Worm (Caenorhabditis elegans) whole organism, L1 larva: ENCODE results near the gene F08G12.11.
A peak's percentile ranks its signal among the peaks of the same experiment; 100 is the strongest.

ENCODE experiments used
- C04F5.9 ChIP-seq: sonication (generic microtip); optimal IDR thresholded peaks from 2 replicates; lab custom pipeline; 2016; ENCODE audit warnings: missing genetic modification characterization, missing compliant biosample characterization
- C34B4.2 ChIP-seq: sonication (generic microtip); optimal IDR thresholded peaks from 2 replicates; lab custom pipeline; 2017; ENCODE audit warnings: mild to moderate bottlenecking, missing genetic modification characterization, missing compliant biosample characterization
- F16B12.6 ChIP-seq: fragments of 150-350 bp; optimal IDR thresholded peaks from 2 replicates; lab custom pipeline; 2014; ENCODE audit warnings: missing biosample characterization, missing genetic modification characterization
- aha-1 ChIP-seq: fragments of 150-350 bp; optimal IDR thresholded peaks from 2 replicates; lab custom pipeline; 2014; ENCODE audit warnings: missing biosample characterization, missing genetic modification characterization
- alr-1 ChIP-seq: fragments of 200-800 bp; sonication (Bioruptor generic); optimal IDR thresholded peaks from 2 replicates; lab custom pipeline; 2018; ENCODE audit warnings: borderline replicate concordance, mild to moderate bottlenecking, missing genetic modification characterization, missing compliant biosample characterization
- aly-2 ChIP-seq: fragments of 150-350 bp; optimal IDR thresholded peaks from 2 replicates; lab custom pipeline; 2014; ENCODE audit warnings: missing biosample characterization, missing genetic modification characterization
- blmp-1 ChIP-seq: fragments of 150-350 bp; optimal IDR thresholded peaks from 2 replicates; lab custom pipeline; 2014; ENCODE audit warnings: missing biosample characterization, missing genetic modification characterization
- ceh-63 ChIP-seq: fragments of 200-800 bp; sonication (Bioruptor generic); optimal IDR thresholded peaks from 2 replicates; lab custom pipeline; 2018; ENCODE audit warnings: mild to moderate bottlenecking, missing genetic modification characterization, missing compliant biosample characterization
- ceh-8 ChIP-seq: fragments of 200-800 bp; sonication (Bioruptor generic); optimal IDR thresholded peaks from 2 replicates; lab custom pipeline; 2018; ENCODE audit warnings: mild to moderate bottlenecking, missing genetic modification characterization, moderate library complexity, missing compliant biosample characterization
- ceh-82 ChIP-seq, 3 experiments: fragments of 150-350 bp in 1 of 3; sonication (generic microtip) in 2 of 3; optimal IDR thresholded peaks; 2 replicates each; lab custom pipeline; 2014 to 2017; ENCODE audit warnings: missing biosample characterization in 3 of 3, missing genetic modification characterization in 3 of 3
- ceh-88 ChIP-seq: fragments of 200-800 bp; sonication (Bioruptor generic); IDR thresholded peaks from 2 replicates; pipeline ENCODE4 v1.3.6; 2022; ENCODE audit warnings: missing genetic modification characterization, missing compliant biosample characterization
- dsc-1 ChIP-seq: sonication (generic microtip); optimal IDR thresholded peaks from 2 replicates; lab custom pipeline; 2016; ENCODE audit warnings: mild to moderate bottlenecking, missing genetic modification characterization, missing compliant biosample characterization
- efl-1 ChIP-seq, 4 experiments: fragments of 150-350 bp; optimal IDR thresholded peaks in 3 of 4; peaks in 1 of 4; 1 replicate in 1 of 4; 2 replicates in 3 of 4; lab custom pipeline; 2014; ENCODE audit warnings: missing biosample characterization in 2 of 4, missing genetic modification characterization in 2 of 4, missing genetic modification reagents in 2 of 4
- egl-27 ChIP-seq, 2 experiments: fragments of 150-350 bp in 1 of 2; sonication (generic microtip); optimal IDR thresholded peaks; 3 replicates each; lab custom pipeline; 2017 to 2018; ENCODE audit warnings: missing biosample characterization in 2 of 2, missing genetic modification characterization in 2 of 2, missing genetic modification reagents in 2 of 2
- elt-2 ChIP-seq: sonication (generic microtip); optimal IDR thresholded peaks from 2 replicates; lab custom pipeline; 2016; ENCODE audit warnings: missing genetic modification characterization, mild to moderate bottlenecking, inconsistent platforms, missing compliant biosample characterization, missing genetic modification reagents
- fkh-8 ChIP-seq: sonication (generic microtip); optimal IDR thresholded peaks from 2 replicates; lab custom pipeline; 2016; ENCODE audit warnings: mild to moderate bottlenecking, missing genetic modification characterization, missing compliant biosample characterization
- fos-1 ChIP-seq: fragments of 150-350 bp; optimal IDR thresholded peaks from 2 replicates; lab custom pipeline; 2014; ENCODE audit warnings: missing biosample characterization, missing genetic modification characterization
- hlh-17 ChIP-seq: fragments of 200-800 bp; sonication (Bioruptor generic); optimal IDR thresholded peaks from 2 replicates; lab custom pipeline; 2018; ENCODE audit warnings: missing genetic modification characterization, mild to moderate bottlenecking, missing compliant biosample characterization, moderate library complexity, borderline replicate concordance
- isw-1 ChIP-seq: fragments of 200-800 bp; sonication (Bioruptor generic); IDR thresholded peaks from 2 replicates; pipeline ENCODE4 v1.3.6; 2022; ENCODE audit warnings: missing genetic modification characterization, missing compliant biosample characterization
- jun-1 ChIP-seq: fragments of 150-350 bp; optimal IDR thresholded peaks from 2 replicates; lab custom pipeline; 2014; ENCODE audit warnings: missing biosample characterization, missing genetic modification reagents, missing genetic modification characterization
- lin-13 ChIP-seq: fragments of 150-350 bp; optimal IDR thresholded peaks from 2 replicates; lab custom pipeline; 2014; ENCODE audit warnings: missing biosample characterization, missing genetic modification reagents, missing genetic modification characterization
- lin-14 ChIP-seq: fragments of 200-800 bp; sonication (Bioruptor generic); optimal IDR thresholded peaks from 2 replicates; lab custom pipeline; 2018; ENCODE audit warnings: mild to moderate bottlenecking, missing genetic modification characterization, moderate library complexity, missing compliant biosample characterization
- lin-15B ChIP-seq: fragments of 150-350 bp; sonication (generic microtip); optimal IDR thresholded peaks from 3 replicates; lab custom pipeline; 2014; ENCODE audit warnings: missing biosample characterization, missing genetic modification characterization
- lin-39 ChIP-seq: fragments of 150-350 bp; optimal IDR thresholded peaks from 2 replicates; lab custom pipeline; 2014; ENCODE audit warnings: missing biosample characterization, missing genetic modification reagents, missing genetic modification characterization
- lir-3 ChIP-seq: sonication (generic microtip); optimal IDR thresholded peaks from 2 replicates; lab custom pipeline; 2016; ENCODE audit warnings: mild to moderate bottlenecking, missing genetic modification characterization, moderate library complexity, missing compliant biosample characterization; ENCODE audit not compliant: poor library complexity
- lsy-2 ChIP-seq, 2 experiments: fragments of 150-350 bp; optimal IDR thresholded peaks; 2 replicates each; lab custom pipeline; 2014; ENCODE audit warnings: missing biosample characterization in 2 of 2, missing genetic modification characterization in 2 of 2
- nhr-11 ChIP-seq: fragments of 150-350 bp; optimal IDR thresholded peaks from 2 replicates; lab custom pipeline; 2014; ENCODE audit warnings: missing biosample characterization, missing genetic modification characterization
- nhr-19 ChIP-seq: fragments of 200-800 bp; sonication (Bioruptor generic); conservative IDR thresholded peaks from 2 replicates; pipeline ENCODE4 v1.3.6; 2022; ENCODE audit warnings: missing genetic modification characterization, missing compliant biosample characterization
- nhr-20 ChIP-seq: sonication (generic microtip); optimal IDR thresholded peaks from 2 replicates; lab custom pipeline; 2016; ENCODE audit warnings: mild to moderate bottlenecking, missing genetic modification characterization, missing compliant biosample characterization
- nhr-47 ChIP-seq: sonication (generic microtip); optimal IDR thresholded peaks from 2 replicates; lab custom pipeline; 2016; ENCODE audit warnings: mild to moderate bottlenecking, missing genetic modification characterization, moderate library complexity, missing compliant biosample characterization
- nhr-71 ChIP-seq: sonication (generic microtip); optimal IDR thresholded peaks from 2 replicates; lab custom pipeline; 2016; ENCODE audit warnings: mild to moderate bottlenecking, missing genetic modification characterization, moderate library complexity, missing compliant biosample characterization
- nhr-76 ChIP-seq: sonication (generic microtip); optimal IDR thresholded peaks from 2 replicates; lab custom pipeline; 2017; ENCODE audit warnings: missing biosample characterization, missing genetic modification characterization
- nhr-77 ChIP-seq: fragments of 150-350 bp; optimal IDR thresholded peaks from 2 replicates; lab custom pipeline; 2014; ENCODE audit warnings: missing biosample characterization, missing genetic modification characterization
- pax-3 ChIP-seq: fragments of 200-800 bp; sonication (Bioruptor generic); optimal IDR thresholded peaks from 2 replicates; lab custom pipeline; 2018; ENCODE audit warnings: mild to moderate bottlenecking, missing genetic modification characterization, moderate library complexity, missing compliant biosample characterization
- skn-1 ChIP-seq: fragments of 150-350 bp; optimal IDR thresholded peaks from 2 replicates; lab custom pipeline; 2014; ENCODE audit warnings: missing biosample characterization, missing genetic modification characterization
- snpc-4 ChIP-seq: fragments of 150-350 bp; optimal IDR thresholded peaks from 2 replicates; lab custom pipeline; 2014; ENCODE audit warnings: missing biosample characterization, missing genetic modification characterization
- sptf-1 ChIP-seq: fragments of 150-350 bp; optimal IDR thresholded peaks from 2 replicates; lab custom pipeline; 2014; ENCODE audit warnings: missing biosample characterization, missing genetic modification characterization
- sup-37 ChIP-seq: fragments of 200-800 bp; sonication (Bioruptor generic); optimal IDR thresholded peaks from 2 replicates; lab custom pipeline; 2018; ENCODE audit warnings: mild to moderate bottlenecking, missing genetic modification characterization, missing compliant biosample characterization
- tbx-2 ChIP-seq: sonication (generic microtip); optimal IDR thresholded peaks from 2 replicates; lab custom pipeline; 2016; ENCODE audit warnings: missing genetic modification characterization, missing compliant biosample characterization
- unc-62 ChIP-seq: fragments of 150-350 bp; optimal IDR thresholded peaks from 2 replicates; lab custom pipeline; 2014; ENCODE audit warnings: missing biosample characterization, missing genetic modification reagents, missing genetic modification characterization
- xbp-1 ChIP-seq: sonication (generic microtip); optimal IDR thresholded peaks from 2 replicates; lab custom pipeline; 2016; ENCODE audit warnings: missing genetic modification characterization, missing compliant biosample characterization
- ztf-11 ChIP-seq, 2 experiments: sonication (generic microtip); optimal IDR thresholded peaks; 2 replicates each; lab custom pipeline; 2016 to 2017; ENCODE audit warnings: missing genetic modification characterization in 2 of 2, missing biosample characterization in 1 of 2, missing compliant biosample characterization in 1 of 2
- ztf-4 ChIP-seq: fragments of 150-350 bp; optimal IDR thresholded peaks from 2 replicates; lab custom pipeline; 2014; ENCODE audit warnings: missing biosample characterization, missing genetic modification characterization

The F08G12.11 gene

ce11 chrX:11315392-11315791 is at the start of gene F08G12.11:
Gene F08G12.11, minus strand, starts transcription at chrX:11315572.
- TF ChIP-seq tbx-2 (tag; lab: Kevin White, UChicago) (peak; percentile 43), fkh-8 (tag; lab: Kevin White, UChicago) (no peak), F16B12.6 (no peak), ceh-8 (GFP tag; lab: Kevin White, UChicago) (no peak), xbp-1 (tag; lab: Kevin White, UChicago) (no peak), sptf-1 (no peak)

DNA sequence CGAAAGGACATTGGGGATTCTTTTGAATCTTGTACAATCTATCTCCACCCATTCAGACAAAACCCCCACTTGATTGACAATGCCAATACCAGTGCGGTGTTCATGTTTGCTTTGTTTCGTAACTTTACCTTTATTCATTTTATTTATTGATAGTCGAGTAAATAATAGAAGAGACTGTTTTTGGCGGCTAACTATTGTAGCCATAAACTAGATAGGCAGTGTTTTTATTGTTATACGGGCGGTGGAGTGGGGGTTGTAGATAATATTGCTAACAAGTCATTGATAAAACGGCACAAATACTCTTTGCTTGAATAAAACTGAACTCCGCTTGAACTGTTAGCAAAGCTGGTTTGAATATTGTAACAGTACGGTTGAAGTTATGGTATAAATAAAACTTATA is 49.5 kb upstream of the F08G12.11 start:
- TF ChIP-seq efl-1 (optimal IDR thresholded peaks at IDR 0.05; lab: Kevin White, UChicago) (no peak), efl-1 (GFP tag; optimal IDR thresholded peaks at IDR 0.05 in 1 of 2; lab: Kevin White, UChicago) (peak in 1 of 2 experiments; percentile 34), lin-14 (GFP tag; lab: Kevin White, UChicago) (peak; percentile 43), nhr-47 (tag; lab: Kevin White, UChicago) (no peak), nhr-20 (tag; lab: Kevin White, UChicago) (no peak)

DNA sequence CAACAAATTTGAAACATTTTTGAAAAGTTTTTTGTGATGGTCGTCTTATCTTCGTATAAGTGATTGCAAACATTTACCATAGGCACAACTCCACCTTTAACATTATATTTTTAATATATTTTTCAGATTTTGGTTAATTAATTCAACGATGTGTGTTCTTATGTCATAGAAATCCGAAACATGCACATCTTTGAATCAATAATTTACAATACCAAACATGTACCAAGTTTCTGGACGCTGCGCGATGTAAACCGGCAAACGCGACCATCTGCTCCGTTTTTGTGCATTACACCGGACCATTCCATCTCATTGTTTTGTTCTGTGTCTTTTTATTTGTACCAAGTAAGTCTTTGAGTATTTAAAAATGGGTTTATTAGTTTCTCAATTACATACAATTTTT is 42.1 kb upstream of the F08G12.11 start, which contains the start of gene pgp-4:
Gene pgp-4 (plus strand): TSS at position 301 of the 400 bp plus-strand sequence.
- TF ChIP-seq pax-3 (no peak), ztf-4 (tag; lab: Kevin White, UChicago) (no peak), alr-1 (no peak), aly-2 (tag; lab: Kevin White, UChicago) (no peak), nhr-47 (tag; lab: Kevin White, UChicago) (no peak), ceh-82 (tag; optimal IDR thresholded peaks at IDR 0.05; lab: Kevin White, UChicago) (no peak), nhr-71 (no peak), jun-1 (tag; lab: Kevin White, UChicago) (no peak), lsy-2 (tag; optimal IDR thresholded peaks at IDR 0.05; lab: Kevin White, UChicago) (no peak), sup-37 (GFP tag; lab: Kevin White, UChicago) (no peak), blmp-1 (no peak), aha-1 (tag; lab: Kevin White, UChicago) (no peak), lin-13 (GFP tag; lab: Kevin White, UChicago) (no peak), nhr-77 (no peak), nhr-76 (no peak)

- no peak for TF ChIP-seq unc-62 (GFP tag; lab: Kevin White, UChicago)
- TF ChIP-seq ceh-63 (GFP tag; lab: Kevin White, UChicago): no peak
- no peak for TF ChIP-seq lin-14 (GFP tag; lab: Kevin White, UChicago)
- TF ChIP-seq hlh-17 (GFP tag; lab: Kevin White, UChicago): no peak
- TF ChIP-seq ceh-88 (GFP tag; lab: Robert Waterston, UW): no peak
- TF ChIP-seq fos-1: no peak
- no peak for TF ChIP-seq isw-1
Measured at ce11 chrX:11355856-11356255, 40.5 kb upstream of the F08G12.11 start.

- TF ChIP-seq dsc-1 (tag; lab: Kevin White, UChicago) (no peak), lin-15B (tag; lab: Kevin White, UChicago) (no peak), lir-3 (tag; lab: Kevin White, UChicago) (no peak), snpc-4 (no peak), sptf-1 (no peak), ztf-11 (tag; optimal IDR thresholded peaks at IDR 0.05; lab: Kevin White, UChicago) (no peak), aly-2 (tag; lab: Kevin White, UChicago) (no peak), nhr-11 (tag; lab: Kevin White, UChicago) (no peak), nhr-20 (tag; lab: Kevin White, UChicago) (no peak), egl-27 (tag; optimal IDR thresholded peaks at IDR 0.05; lab: Kevin White, UChicago) (no peak), lin-39 (tag; lab: Kevin White, UChicago) (no peak), C34B4.2 (tag; lab: Kevin White, UChicago) (no peak), skn-1 (tag; lab: Kevin White, UChicago) (no peak), C04F5.9 (tag; lab: Kevin White, UChicago) (no peak), nhr-71 (no peak), nhr-19 (GFP tag; lab: Robert Waterston, UW) (no peak), elt-2 (no peak)
Measured at ce11 chrX:11351856-11352255, 36.5 kb upstream of the F08G12.11 start, which contains the start of gene pgp-3. Gene pgp-3, plus strand, starts transcription at chrX:11352156.
